Worm (Caenorhabditis elegans) whole organism, midembryonic: ENCODE results near the gene famp-1.

Experiments used
- flt-1 ChIP-seq: fragments of 200-800 bp; sonication (Bioruptor generic); IDR thresholded peaks from 2 replicates; pipeline ENCODE4 v1.3.6; 2022; ENCODE audit warnings: missing genetic modification characterization, missing compliant biosample characterization
- ref-1 ChIP-seq: fragments of 200-800 bp; sonication (Bioruptor generic); conservative IDR thresholded peaks from 2 replicates; pipeline ENCODE4 v1.3.6; 2022; ENCODE audit warnings: missing genetic modification reagents, missing genetic modification characterization, missing compliant biosample characterization
- ztf-29 ChIP-seq: fragments of 200-800 bp; sonication (Bioruptor generic); IDR thresholded peaks from 2 replicates; pipeline ENCODE4 v1.3.6; 2022; ENCODE audit warnings: missing genetic modification reagents, missing genetic modification characterization, missing compliant biosample characterization

ce11 chrIV:2223144-2223543 is 40.3 kb downstream of the famp-1 start:
- TF ChIP-seq ref-1 (GFP tag; lab: Robert Waterston, UW) (no peak), ztf-29 (GFP tag; lab: Robert Waterston, UW) (no peak), flt-1 (GFP tag; lab: Robert Waterston, UW) (no peak)
